Worm (Caenorhabditis elegans): ENCODE results near the gene fbxb-52.

fbxb-52 gene

DNA sequence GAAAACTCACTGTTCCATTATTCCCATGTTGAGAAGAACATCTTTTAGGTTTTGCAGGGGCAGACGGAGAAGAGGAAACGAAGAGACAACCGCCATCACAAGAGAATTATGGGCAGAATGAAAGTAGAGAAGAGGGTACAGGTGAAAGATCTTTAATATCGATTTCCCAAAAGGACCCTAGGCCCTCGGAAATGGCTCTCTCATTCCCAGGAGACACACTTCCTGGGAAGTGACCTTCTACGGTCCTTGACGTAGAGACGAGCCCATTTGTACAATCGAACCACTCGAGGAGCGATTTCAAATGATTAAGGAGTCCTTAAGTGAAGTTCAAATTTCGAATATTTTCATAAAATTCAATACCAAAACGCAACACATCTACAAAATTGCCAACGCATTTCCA lies 20.6 kb upstream of the fbxb-52 start, which contains the start of gene fbxb-46:
Gene fbxb-46, minus strand, starts transcription at position 101 of the 400 bp plus-strand sequence.
- TF ChIP-seq ama-1 (optimal IDR thresholded peaks at IDR 0.05) (no peak), gmeb-1 (tag; optimal IDR thresholded peaks at IDR 0.05) (no peak), peb-1 (tag; optimal IDR thresholded peaks at IDR 0.05) (no peak), nhr-11 (tag; optimal IDR thresholded peaks at IDR 0.05) (no peak), skn-1 (tag; optimal IDR thresholded peaks at IDR 0.05) (no peak), nhr-6 (tag; optimal IDR thresholded peaks at IDR 0.05) (no peak), nhr-10 (tag; optimal IDR thresholded peaks at IDR 0.05) (no peak), lin-39 (tag; optimal IDR thresholded peaks at IDR 0.05) (no peak), egl-27 (tag; optimal IDR thresholded peaks at IDR 0.05) (no peak), R02D3.7 (tag; optimal IDR thresholded peaks at IDR 0.05) (no peak), unc-62 (GFP tag; optimal IDR thresholded peaks at IDR 0.05) (no peak), alr-1 (tag; optimal IDR thresholded peaks at IDR 0.05) (no peak), F13H6.1 (tag; optimal IDR thresholded peaks at IDR 0.05) (no peak), lin-11 (tag; optimal IDR thresholded peaks at IDR 0.05) (no peak), nhr-237 (tag; optimal IDR thresholded peaks at IDR 0.05) (no peak), unc-39 (tag; optimal IDR thresholded peaks at IDR 0.05) (no peak), mdl-1 (tag; optimal IDR thresholded peaks at IDR 0.05) (no peak)

DNA sequence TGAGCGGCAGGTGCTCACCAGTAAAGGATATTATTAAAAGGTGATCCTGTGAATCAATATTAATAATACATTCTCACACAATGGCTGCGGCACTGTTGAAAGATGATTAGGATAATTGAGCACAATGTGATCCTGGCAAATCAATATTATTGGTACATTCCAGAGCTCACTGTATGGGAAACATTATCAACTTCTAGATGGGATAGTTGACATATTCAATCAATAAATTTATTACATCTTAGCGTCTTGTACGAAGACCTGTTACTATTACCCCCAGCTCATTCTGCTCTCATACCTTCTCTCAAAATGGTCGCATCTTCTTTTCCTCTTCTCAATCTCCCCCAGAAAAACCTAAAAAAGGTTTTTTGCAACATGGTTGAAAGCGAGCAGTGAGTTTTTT lies 17.8 kb upstream of the fbxb-52 start, which contains the start of gene fbxb-49:
Gene fbxb-49, plus strand, starts transcription at position 301 of the 400 bp plus-strand sequence.
- TF ChIP-seq nhr-25 (tag; optimal IDR thresholded peaks at IDR 0.05), result no peak
- no peak for TF ChIP-seq lin-39 (tag; optimal IDR thresholded peaks at IDR 0.05)
- no peak for TF ChIP-seq gmeb-1 (tag; optimal IDR thresholded peaks at IDR 0.05)
- no peak for TF ChIP-seq nhr-77 (tag; optimal IDR thresholded peaks at IDR 0.05)
- TF ChIP-seq nhr-129 (tag; optimal IDR thresholded peaks at IDR 0.05), result no peak
- no peak for TF ChIP-seq ztf-4 (tag; optimal IDR thresholded peaks at IDR 0.05)
- no peak for TF ChIP-seq unc-39 (tag; optimal IDR thresholded peaks at IDR 0.05)
- TF ChIP-seq ztf-11 (tag; optimal IDR thresholded peaks at IDR 0.05), result no peak
- TF ChIP-seq ZK546.5 (tag; optimal IDR thresholded peaks at IDR 0.05), result no peak
- TF ChIP-seq lin-13 (GFP tag; optimal IDR thresholded peaks at IDR 0.05), result no peak
- no peak for TF ChIP-seq fos-1 (tag; optimal IDR thresholded peaks at IDR 0.05)
- TF ChIP-seq nhr-21 (tag; optimal IDR thresholded peaks at IDR 0.05), result no peak
- no peak for TF ChIP-seq crh-2 (tag; optimal IDR thresholded peaks at IDR 0.05)
- TF ChIP-seq nhr-6 (tag; optimal IDR thresholded peaks at IDR 0.05), result no peak
- no peak for TF ChIP-seq nhr-11 (tag; optimal IDR thresholded peaks at IDR 0.05)
- TF ChIP-seq alr-1 (tag; optimal IDR thresholded peaks at IDR 0.05), result no peak

DNA sequence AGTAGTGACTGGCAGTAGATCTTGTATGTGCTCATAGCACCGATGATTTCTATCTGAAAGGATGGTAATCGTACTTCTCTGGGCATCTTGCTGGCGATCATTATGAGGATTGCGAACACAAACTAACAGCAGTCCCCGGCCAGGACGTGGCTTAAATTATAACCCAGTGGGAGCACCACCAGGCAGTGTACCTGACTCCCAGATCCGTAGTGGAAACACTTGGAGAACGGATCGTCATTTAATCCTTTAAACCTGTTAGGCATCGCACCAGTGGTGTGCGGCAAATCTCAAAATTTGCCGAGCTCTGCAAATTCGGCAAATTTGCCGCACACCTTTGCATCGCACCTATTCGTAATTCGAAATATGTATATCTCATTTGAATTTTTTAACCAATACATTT lies 17.2 kb upstream of the fbxb-52 start, which contains the start of gene K05F6.8:
Gene K05F6.8, minus strand, starts transcription at position 101 of the 400 bp plus-strand sequence.
- no peak for TF ChIP-seq nhr-11 (tag; optimal IDR thresholded peaks at IDR 0.05)
- TF ChIP-seq ztf-1 (GFP tag; conservative IDR thresholded peaks at IDR 0.05), result no peak
- TF ChIP-seq crh-2 (tag; optimal IDR thresholded peaks at IDR 0.05), result no peak
- TF ChIP-seq nhr-129 (tag; optimal IDR thresholded peaks at IDR 0.05), result no peak
- TF ChIP-seq nhr-10 (tag; optimal IDR thresholded peaks at IDR 0.05), result no peak
- TF ChIP-seq mdl-1 (tag; optimal IDR thresholded peaks at IDR 0.05), result no peak
- no peak for TF ChIP-seq nhr-6 (tag; optimal IDR thresholded peaks at IDR 0.05)
- no peak for TF ChIP-seq sma-3 (GFP tag; optimal IDR thresholded peaks at IDR 0.05)
- TF ChIP-seq ztf-4 (tag; optimal IDR thresholded peaks at IDR 0.05), result no peak
- TF ChIP-seq lsy-2 (tag; optimal IDR thresholded peaks at IDR 0.05), result no peak
- TF ChIP-seq F13H6.1 (tag; optimal IDR thresholded peaks at IDR 0.05), result no peak
- TF ChIP-seq C34F6.9 (tag; optimal IDR thresholded peaks at IDR 0.05), result no peak
- no peak for TF ChIP-seq elt-3 (tag; optimal IDR thresholded peaks at IDR 0.05)
- TF ChIP-seq unc-39 (tag; optimal IDR thresholded peaks at IDR 0.05), result no peak
- no peak for TF ChIP-seq mbf-1 (tag; optimal IDR thresholded peaks at IDR 0.05)

DNA sequence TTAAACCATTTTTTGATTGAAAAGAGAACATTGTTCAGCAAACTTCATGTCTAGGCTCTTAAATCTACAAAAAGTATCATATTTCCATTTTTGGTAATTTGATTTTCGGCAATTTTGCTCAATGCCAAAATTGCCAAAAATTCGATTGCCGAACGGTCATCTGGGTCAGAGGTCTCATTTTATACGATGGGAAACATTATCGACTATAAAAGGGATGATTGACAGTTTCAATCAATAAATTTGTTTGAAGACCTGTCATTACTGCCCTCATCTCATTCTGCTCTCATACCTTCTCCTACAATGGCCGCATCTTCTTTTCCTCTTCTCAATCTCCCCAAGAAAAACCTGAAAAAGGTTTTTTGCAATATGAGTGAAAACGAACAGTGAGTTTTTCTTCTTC lies 11.5 kb upstream of the fbxb-52 start, which contains the start of gene K05F6.14:
Gene K05F6.14, plus strand, starts transcription at position 301 of the 400 bp plus-strand sequence.
- TF ChIP-seq peb-1 (tag; optimal IDR thresholded peaks at IDR 0.05) (no peak), nhr-25 (tag; optimal IDR thresholded peaks at IDR 0.05) (no peak)

DNA sequence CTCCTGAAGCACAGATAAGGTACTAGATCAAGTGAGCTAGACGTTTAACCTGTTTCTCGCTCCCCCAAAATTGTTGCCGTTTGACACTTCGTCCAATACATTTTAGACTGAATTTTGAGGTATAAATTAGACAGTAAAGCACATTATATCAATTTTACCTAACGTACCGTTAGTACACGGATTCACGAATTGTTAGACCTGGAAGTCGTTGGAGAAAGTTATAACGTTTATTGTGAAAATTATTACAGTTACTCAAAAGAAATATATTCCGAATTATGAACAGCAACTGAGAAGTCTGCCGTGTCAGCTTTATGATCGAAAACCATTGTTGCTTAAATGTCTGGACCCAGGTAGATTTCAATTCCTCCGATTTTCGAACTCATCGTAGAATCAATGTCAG lies 10.4 kb upstream of the fbxb-52 start:
- TF ChIP-seq gmeb-1 (tag; optimal IDR thresholded peaks at IDR 0.05), result no peak
- no peak for TF ChIP-seq ZK546.5 (tag; optimal IDR thresholded peaks at IDR 0.05)
- TF ChIP-seq alr-1 (tag; optimal IDR thresholded peaks at IDR 0.05), result no peak
- TF ChIP-seq aly-2 (tag; optimal IDR thresholded peaks at IDR 0.05), result no peak
- TF ChIP-seq dmd-4 (tag; optimal IDR thresholded peaks at IDR 0.05), result no peak
- no peak for TF ChIP-seq lsy-2 (tag; optimal IDR thresholded peaks at IDR 0.05)
- TF ChIP-seq fos-1 (tag; optimal IDR thresholded peaks at IDR 0.05), result no peak
- TF ChIP-seq mbf-1 (tag; optimal IDR thresholded peaks at IDR 0.05), result no peak
- no peak for TF ChIP-seq egl-27 (tag; optimal IDR thresholded peaks at IDR 0.05)
- TF ChIP-seq skn-1 (tag; optimal IDR thresholded peaks at IDR 0.05), result no peak

Data from whole organism, L2 larva.